Fruit fly (Drosophila melanogaster) whole organism, pupa: Measurements from ENCODE around the gene RpL4.

Experiments used
- CG10348 ChIP-seq: fragments of 200-800 bp; sonication (Bioruptor generic); IDR thresholded peaks from 2 replicates; pipeline ENCODE4 v1.3.6; 2022; ENCODE audit warnings: missing biosample characterization, missing genetic modification characterization
- CG12605 ChIP-seq: fragments of 200-800 bp; sonication (Bioruptor generic); IDR thresholded peaks from 2 replicates; pipeline ENCODE4 v1.3.6; 2022; ENCODE audit warnings: missing biosample characterization, missing genetic modification characterization
- CG13204 ChIP-seq: fragments of 200-800 bp; sonication (Bioruptor generic); optimal IDR thresholded peaks from 2 replicates; lab custom pipeline; 2018; ENCODE audit warnings: missing biosample characterization, mild to moderate bottlenecking, missing genetic modification characterization, moderate library complexity
- CG14655 ChIP-seq: fragments of 200-800 bp; sonication (Bioruptor generic); optimal IDR thresholded peaks from 3 replicates; lab custom pipeline; 2017; ENCODE audit warnings: mild to moderate bottlenecking, missing biosample characterization, missing genetic modification reagents, missing genetic modification characterization
- CG15710 ChIP-seq: fragments of 200-800 bp; sonication (Bioruptor generic); optimal IDR thresholded peaks from 2 replicates; lab custom pipeline; 2018; ENCODE audit warnings: missing biosample characterization, mild to moderate bottlenecking, missing genetic modification characterization, moderate library complexity
- CG17806 ChIP-seq: fragments of 200-800 bp; sonication (Bioruptor generic); optimal IDR thresholded peaks from 2 replicates; lab custom pipeline; 2018; ENCODE audit warnings: missing biosample characterization, mild to moderate bottlenecking, missing genetic modification characterization, moderate library complexity
- CG32121 ChIP-seq: fragments of 200-800 bp; sonication (Bioruptor generic); IDR thresholded peaks from 2 replicates; pipeline ENCODE4 v1.3.6; 2022; ENCODE audit warnings: missing biosample characterization, missing genetic modification characterization
- CG34367 ChIP-seq: fragments of 200-800 bp; sonication (Bioruptor generic); optimal IDR thresholded peaks from 2 replicates; lab custom pipeline; 2018; ENCODE audit warnings: missing biosample characterization, mild to moderate bottlenecking, missing genetic modification characterization
- CG4496 ChIP-seq: fragments of 200-800 bp; sonication (Bioruptor generic); IDR thresholded peaks from 3 replicates; pipeline ENCODE4 v1.3.6; 2022; ENCODE audit warnings: missing biosample characterization, missing genetic modification characterization
- CG8159 ChIP-seq: fragments of 200-800 bp; sonication (Bioruptor generic); optimal IDR thresholded peaks from 3 replicates; lab custom pipeline; 2018; ENCODE audit warnings: missing biosample characterization, mild to moderate bottlenecking, missing genetic modification characterization, moderate library complexity
- CG8301 ChIP-seq: fragments of 200-800 bp; sonication (Bioruptor generic); optimal IDR thresholded peaks from 2 replicates; lab custom pipeline; 2018; ENCODE audit warnings: missing biosample characterization, mild to moderate bottlenecking, missing genetic modification characterization
- CG9948 ChIP-seq: fragments of 200-800 bp; sonication (Bioruptor generic); optimal IDR thresholded peaks from 2 replicates; lab custom pipeline; 2018; ENCODE audit warnings: missing biosample characterization, mild to moderate bottlenecking, missing genetic modification characterization, moderate library complexity
- D1 ChIP-seq: fragments of 200-800 bp; sonication (Bioruptor generic); optimal IDR thresholded peaks from 2 replicates; lab custom pipeline; 2018; ENCODE audit warnings: missing biosample characterization, mild to moderate bottlenecking, missing genetic modification characterization, moderate library complexity
- EcR ChIP-seq: fragments of 200-800 bp; sonication (Bioruptor generic); optimal IDR thresholded peaks from 3 replicates; lab custom pipeline; 2019; ENCODE audit warnings: missing biosample characterization, missing genetic modification characterization, mild to moderate bottlenecking, moderate library complexity, missing genetic modification reagents
- Ets98B ChIP-seq: fragments of 200-800 bp; sonication (Bioruptor generic); IDR thresholded peaks from 2 replicates; pipeline ENCODE4 v1.3.6; 2022; ENCODE audit warnings: missing biosample characterization, missing genetic modification characterization
- Pif1A ChIP-seq: fragments of 200-800 bp; sonication (Bioruptor generic); optimal IDR thresholded peaks from 3 replicates; lab custom pipeline; 2016; ENCODE audit warnings: missing biosample characterization, missing genetic modification characterization
- Pif1B ChIP-seq: fragments of 200-800 bp; sonication (Bioruptor generic); optimal IDR thresholded peaks from 3 replicates; lab custom pipeline; 2016; ENCODE audit warnings: missing biosample characterization, missing genetic modification characterization
- Snoo ChIP-seq: fragments of 200-800 bp; sonication (Bioruptor generic); optimal IDR thresholded peaks from 3 replicates; lab custom pipeline; 2017; ENCODE audit warnings: missing biosample characterization, mild to moderate bottlenecking, missing genetic modification characterization, inconsistent platforms
- fd96Ca ChIP-seq: fragments of 200-800 bp; sonication (Bioruptor generic); IDR thresholded peaks from 3 replicates; pipeline ENCODE4 v1.3.6; 2022; ENCODE audit warnings: missing biosample characterization, missing genetic modification characterization
- gl ChIP-seq: fragments of 200-800 bp; sonication (Bioruptor generic); optimal IDR thresholded peaks from 2 replicates; lab custom pipeline; 2018; ENCODE audit warnings: missing biosample characterization, mild to moderate bottlenecking, missing genetic modification characterization
- rn ChIP-seq: fragments of 200-800 bp; sonication (Bioruptor generic); IDR thresholded peaks from 2 replicates; pipeline ENCODE4 v1.3.6; 2022; ENCODE audit warnings: missing biosample characterization, missing genetic modification characterization

RpL4 gene

DNA sequence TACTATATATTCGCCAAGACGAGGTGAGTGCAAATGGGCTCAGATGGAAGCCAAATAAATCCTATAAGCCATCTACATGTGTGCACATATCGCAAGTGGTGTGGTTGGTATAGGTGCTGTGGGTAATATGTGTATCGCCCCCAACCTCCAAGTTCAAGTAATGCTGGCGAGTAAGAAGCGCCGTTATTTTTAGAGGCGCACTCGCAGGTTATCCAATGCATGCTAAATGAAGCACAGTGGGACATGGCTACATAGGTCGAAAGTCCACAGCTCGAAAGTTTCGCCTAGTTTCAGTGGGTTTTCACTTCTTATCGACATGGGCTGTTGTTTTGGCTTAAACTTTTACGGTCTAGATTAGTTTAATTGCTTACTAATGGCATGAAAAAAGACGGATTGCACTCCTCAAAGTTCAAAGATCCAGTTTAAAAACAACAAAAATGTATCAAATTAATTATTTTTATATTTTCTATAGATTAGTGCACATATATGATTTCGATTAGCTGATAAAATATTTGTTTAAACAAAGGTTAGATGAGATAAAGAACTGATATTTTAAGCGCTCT is 3.4 kb downstream of the RpL4 start:
- TF ChIP-seq CG8159 (tag; lab: Kevin White, UChicago) = peak; percentile 44
- peak; percentile 42 for TF ChIP-seq EcR (GFP tag; lab: Kevin White, UChicago)
- peak; percentile 6; the same call in 1 of the 3 replicates for TF ChIP-seq CG4496 (GFP tag; lab: Robert Waterston, UW)
- peak; percentile 5 for TF ChIP-seq CG8301 (tag; lab: Kevin White, UChicago)
- peak; percentile 42 for TF ChIP-seq CG14655 (GFP tag; lab: Kevin White, UChicago)
- TF ChIP-seq D1 (tag; lab: Kevin White, UChicago) = no peak
- TF ChIP-seq CG15710 (tag; lab: Kevin White, UChicago) = peak; percentile 10
- TF ChIP-seq rn (GFP tag; lab: Robert Waterston, UW) = 0 out of 2 replicates have a peak, but pooled peaks have one; percentile 24
- TF ChIP-seq CG34367 (tag; lab: Kevin White, UChicago) = no peak

DNA sequence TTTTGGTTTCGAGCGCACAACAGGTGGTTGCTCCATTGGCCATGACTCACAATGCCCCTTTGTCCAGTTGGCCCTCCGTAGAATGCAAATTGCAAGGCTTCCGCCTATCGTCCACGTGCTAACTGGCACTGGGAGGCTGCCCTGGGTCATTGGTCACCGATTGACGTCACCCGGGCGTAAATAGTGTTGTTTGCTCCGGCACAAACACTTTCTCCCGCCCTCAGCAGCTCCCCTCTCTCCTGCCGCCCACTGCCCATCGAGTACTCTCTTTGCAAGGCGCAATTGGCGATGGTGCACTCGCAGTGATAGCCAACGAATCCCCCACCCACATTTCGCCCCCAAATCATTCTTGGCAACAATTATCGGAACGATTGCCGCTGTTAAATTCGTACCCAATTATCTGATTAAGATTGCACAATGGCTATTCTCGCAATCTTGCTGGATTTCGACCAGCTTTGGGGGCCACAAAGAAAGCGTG is 4.2 kb downstream of the RpL4 start:
- TF ChIP-seq Pif1B (GFP tag; lab: Kevin White, UChicago) (no peak), EcR (GFP tag; lab: Kevin White, UChicago) (peak; percentile 62)

DNA sequence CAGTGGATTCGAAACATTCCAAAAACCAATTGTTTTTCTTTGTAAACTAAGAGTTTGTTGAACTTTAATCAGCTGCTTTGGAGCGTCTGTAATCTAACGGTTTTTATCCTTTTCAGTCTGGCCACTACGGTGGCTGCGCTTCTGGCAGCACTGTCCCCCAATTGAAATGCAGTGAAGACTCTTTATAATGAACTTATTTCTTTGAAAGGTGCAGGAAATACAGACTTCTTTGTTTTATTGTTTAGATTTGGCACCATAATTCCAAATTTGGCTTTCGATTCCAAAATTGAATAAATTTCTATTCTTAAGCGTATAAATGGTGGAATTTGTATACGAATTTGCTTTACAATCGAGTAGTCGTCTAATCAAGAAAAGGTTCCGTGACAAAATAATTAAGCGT is 5.5 kb downstream of the RpL4 start, which contains the start of gene nenya:
Gene nenya, minus strand, starts transcription at position 35 of the 400 bp plus-strand sequence.
- TF ChIP-seq EcR (GFP tag; lab: Kevin White, UChicago) (peak; percentile 60), CG12605 (GFP tag; lab: Robert Waterston, UW) (no peak; the same call in 1 of the 2 replicates)

DNA sequence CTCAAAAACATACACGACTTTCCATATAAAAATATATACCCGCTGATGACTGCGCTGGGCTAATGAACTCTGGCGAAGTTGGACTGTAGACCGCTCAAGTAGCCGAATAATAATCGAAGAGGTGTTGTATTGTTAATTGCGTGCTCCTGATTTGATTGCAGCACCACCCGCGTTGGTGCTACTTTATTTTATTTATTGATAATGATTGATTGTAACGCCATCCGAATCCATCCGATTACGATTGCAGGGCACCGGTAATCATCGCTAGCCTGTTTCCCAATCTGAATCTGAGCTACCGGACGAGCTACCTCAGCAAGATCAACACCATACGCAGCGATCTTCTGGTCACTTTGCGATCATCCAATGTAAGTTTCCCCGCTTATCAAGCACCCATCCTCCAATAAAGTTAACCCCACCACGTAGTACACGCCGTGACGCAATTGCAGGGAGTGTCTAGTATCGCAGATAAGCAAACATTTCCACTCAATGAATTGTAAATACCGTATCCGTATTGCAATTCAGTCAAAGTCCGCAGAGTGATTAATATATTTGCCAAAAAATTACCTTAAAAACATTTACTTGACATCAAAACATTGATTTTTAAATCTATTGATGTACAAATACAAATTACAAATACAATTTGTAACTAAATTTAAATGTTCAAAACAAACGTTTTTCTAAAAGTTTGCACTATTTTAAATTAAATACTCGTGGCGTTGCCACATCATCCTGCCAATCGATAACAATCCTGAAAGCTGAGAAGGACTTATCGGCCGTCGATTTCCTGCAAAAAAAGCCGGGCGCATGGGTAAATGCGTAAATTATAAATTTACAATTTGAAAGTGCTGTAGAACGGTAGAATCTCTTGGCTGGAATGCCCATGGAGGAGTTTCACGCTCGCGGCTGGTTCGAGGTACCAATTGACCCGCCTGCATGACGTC is 6.6 kb downstream of the RpL4 start:
- TF ChIP-seq CG14655 (GFP tag; lab: Kevin White, UChicago) = no peak
- TF ChIP-seq EcR (GFP tag; lab: Kevin White, UChicago) = peak; percentile 58
- no peak for TF ChIP-seq Pif1A (GFP tag; lab: Kevin White, UChicago)
- TF ChIP-seq Ets98B (GFP tag; lab: Robert Waterston, UW) = no peak
- TF ChIP-seq CG12605 (GFP tag; lab: Robert Waterston, UW) = no peak
- no peak for TF ChIP-seq rn (GFP tag; lab: Robert Waterston, UW)
- TF ChIP-seq CG4496 (GFP tag; lab: Robert Waterston, UW) = 0 out of 3 replicates have a peak, but pooled peaks have one; percentile 18
- TF ChIP-seq CG17806 (tag; lab: Kevin White, UChicago) = no peak
- no peak for TF ChIP-seq CG8301 (tag; lab: Kevin White, UChicago)
- no peak for TF ChIP-seq CG15710 (tag; lab: Kevin White, UChicago)
- TF ChIP-seq CG9948 (tag; lab: Kevin White, UChicago) = no peak
- TF ChIP-seq D1 (tag; lab: Kevin White, UChicago) = no peak
- no peak for TF ChIP-seq CG10348 (GFP tag; lab: Robert Waterston, UW)
- no peak for TF ChIP-seq Snoo (tag; lab: Kevin White, UChicago)
- TF ChIP-seq Pif1B (GFP tag; lab: Kevin White, UChicago) = no peak
- TF ChIP-seq CG13204 = no peak
- no peak for TF ChIP-seq CG8159 (tag; lab: Kevin White, UChicago)
- no peak for TF ChIP-seq CG32121 (GFP tag; lab: Robert Waterston, UW)
- peak; percentile 17 for TF ChIP-seq gl (tag; lab: Kevin White, UChicago)

DNA sequence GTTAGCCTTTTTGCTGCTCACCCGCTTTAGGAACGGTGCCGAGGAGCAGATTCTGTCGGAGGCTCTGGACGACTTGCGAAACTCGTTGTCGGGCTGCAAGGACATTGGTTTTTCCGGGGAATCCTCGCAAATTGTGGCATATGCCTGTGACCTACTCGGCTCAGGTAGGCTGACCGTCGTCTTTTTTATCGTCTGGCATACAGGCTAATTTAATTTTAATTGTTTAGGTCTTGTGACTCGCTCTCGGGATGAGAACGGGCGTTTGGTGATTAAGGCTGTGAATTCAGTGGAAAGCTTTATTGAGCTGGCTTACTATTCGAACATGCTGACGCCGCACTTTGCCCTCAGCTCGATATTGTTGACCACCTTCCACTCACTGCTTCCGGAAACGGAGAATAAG is 8.8 kb downstream of the RpL4 start:
- no peak for TF ChIP-seq Pif1B (GFP tag; lab: Kevin White, UChicago)
- no peak for TF ChIP-seq CG4496 (GFP tag; lab: Robert Waterston, UW)
- no peak for TF ChIP-seq CG8301 (tag; lab: Kevin White, UChicago)
- no peak for TF ChIP-seq EcR (GFP tag; lab: Kevin White, UChicago)
- TF ChIP-seq fd96Ca (GFP tag; lab: Robert Waterston, UW) = no peak
- TF ChIP-seq rn (GFP tag; lab: Robert Waterston, UW) = no peak
- no peak for TF ChIP-seq Snoo (tag; lab: Kevin White, UChicago)
- TF ChIP-seq CG12605 (GFP tag; lab: Robert Waterston, UW) = no peak
- TF ChIP-seq CG17806 (tag; lab: Kevin White, UChicago) = no peak
- no peak for TF ChIP-seq CG9948 (tag; lab: Kevin White, UChicago)
- no peak for TF ChIP-seq CG14655 (GFP tag; lab: Kevin White, UChicago)
- TF ChIP-seq, all 21 proteins: peak for 0
